Worm (Caenorhabditis elegans) whole organism, L4 larva: ENCODE results near the gene C17C3.24.
"Not testable (repeated sequence)": the region's sequence is repeated elsewhere in the genome, so short reads cannot be mapped to it uniquely, and the experiment has no call there.

Source experiments
- D1046.2 ChIP-seq: fragments of 200-800 bp; sonication (Bioruptor generic); IDR thresholded peaks from 2 replicates; pipeline ENCODE4 v1.3.6; 2022; ENCODE audit warnings: missing genetic modification characterization, missing compliant biosample characterization
- Y105C5A.15 ChIP-seq: fragments of 200-800 bp; sonication (Bioruptor generic); IDR thresholded peaks from 2 replicates; pipeline ENCODE4 v1.3.6; 2022; ENCODE audit warnings: missing genetic modification characterization, missing compliant biosample characterization
- ceh-20 ChIP-seq: fragments of 200-800 bp; sonication (Bioruptor generic); IDR thresholded peaks from 2 replicates; pipeline ENCODE4 v1.3.6; 2022; ENCODE audit warnings: missing genetic modification reagents, missing genetic modification characterization, missing compliant biosample characterization
- ces-1 ChIP-seq: fragments of 150-350 bp; sonication (generic microtip); optimal IDR thresholded peaks from 4 replicates; lab custom pipeline; 2014; ENCODE audit warnings: missing biosample characterization, missing genetic modification reagents, missing genetic modification characterization
- daf-16 ChIP-seq, 3 experiments: sonication (generic microtip); optimal IDR thresholded peaks; 2 replicates each; lab custom pipeline; 2016 to 2017; ENCODE audit warnings: missing genetic modification characterization in 3 of 3, missing genetic modification reagents in 3 of 3, mild to moderate bottlenecking in 2 of 3, missing compliant biosample characterization in 2 of 3, missing biosample characterization in 1 of 3, moderate library complexity in 1 of 3
- dmd-8 ChIP-seq: fragments of 200-800 bp; sonication (Bioruptor generic); IDR thresholded peaks from 2 replicates; pipeline ENCODE4 v1.3.6; 2022; ENCODE audit warnings: missing genetic modification characterization, missing compliant biosample characterization
- dmd-9 ChIP-seq: fragments of 200-800 bp; sonication (Bioruptor generic); IDR thresholded peaks from 2 replicates; pipeline ENCODE4 v1.3.6; 2022; ENCODE audit warnings: missing genetic modification reagents, missing genetic modification characterization, missing compliant biosample characterization
- duxl-1 ChIP-seq: sonication (generic microtip); optimal IDR thresholded peaks from 2 replicates; lab custom pipeline; 2016; ENCODE audit warnings: mild to moderate bottlenecking, missing genetic modification characterization, moderate library complexity, missing compliant biosample characterization; ENCODE audit not compliant: poor library complexity
- egl-27 ChIP-seq: sonication (generic microtip); optimal IDR thresholded peaks from 3 replicates; lab custom pipeline; 2017; ENCODE audit warnings: missing biosample characterization, missing genetic modification reagents, missing genetic modification characterization
- fkh-10 ChIP-seq: fragments of 150-350 bp; optimal IDR thresholded peaks from 2 replicates; lab custom pipeline; 2014; ENCODE audit warnings: missing biosample characterization, missing genetic modification reagents, missing genetic modification characterization
- hif-1 ChIP-seq, 2 experiments: sonication (generic microtip); optimal IDR thresholded peaks; 2 replicates each; lab custom pipeline; 2016 to 2017; ENCODE audit warnings: missing compliant biosample characterization in 2 of 2, missing genetic modification characterization in 2 of 2, missing genetic modification reagents in 2 of 2, missing genotype in 2 of 2, mild to moderate bottlenecking in 1 of 2
- lim-7 ChIP-seq: fragments of 200-800 bp; sonication (Bioruptor generic); IDR thresholded peaks from 2 replicates; pipeline ENCODE4 v1.3.6; 2022; ENCODE audit warnings: missing genetic modification characterization, missing compliant biosample characterization
- lin-38 ChIP-seq: fragments of 200-800 bp; sonication (Bioruptor generic); IDR thresholded peaks from 2 replicates; pipeline ENCODE4 v1.3.6; 2022; ENCODE audit warnings: missing genetic modification reagents, missing genetic modification characterization, missing compliant biosample characterization
- madf-9 ChIP-seq: fragments of 200-800 bp; sonication (Bioruptor generic); conservative IDR thresholded peaks from 2 replicates; pipeline ENCODE4 v1.3.6; 2022; ENCODE audit warnings: missing genetic modification reagents, missing genetic modification characterization, missing compliant biosample characterization
- mdl-1 ChIP-seq, 2 experiments: fragments of 150-350 bp in 1 of 2; sonication (generic microtip) in 1 of 2; optimal IDR thresholded peaks; 2 replicates each; lab custom pipeline; 2014 to 2017; ENCODE audit warnings: missing biosample characterization in 2 of 2, missing genetic modification characterization in 2 of 2
- mdt-29 ChIP-seq: fragments of 200-800 bp; sonication (Bioruptor generic); IDR thresholded peaks from 2 replicates; pipeline ENCODE4 v1.3.6; 2022; ENCODE audit warnings: missing genetic modification reagents, missing genetic modification characterization, missing compliant biosample characterization
- mes-2 ChIP-seq: sonication (generic microtip); optimal IDR thresholded peaks from 2 replicates; lab custom pipeline; 2016; ENCODE audit warnings: missing genotype, mild to moderate bottlenecking, missing genetic modification characterization, missing compliant biosample characterization; ENCODE audit not compliant: poor library complexity, severe bottlenecking
- mxl-2 ChIP-seq: fragments of 200-800 bp; sonication (Bioruptor generic); conservative IDR thresholded peaks from 2 replicates; pipeline ENCODE4 v1.3.6; 2022; ENCODE audit warnings: missing genetic modification reagents, missing genetic modification characterization, missing compliant biosample characterization
- mxl-3 ChIP-seq: fragments of 200-800 bp; sonication (Bioruptor generic); optimal IDR thresholded peaks from 2 replicates; lab custom pipeline; 2018; ENCODE audit warnings: mild to moderate bottlenecking, missing genetic modification characterization, missing compliant biosample characterization
- nhr-41 ChIP-seq: fragments of 200-800 bp; sonication (Bioruptor generic); IDR thresholded peaks from 2 replicates; pipeline ENCODE4 v1.3.6; 2022; ENCODE audit warnings: missing genetic modification reagents, missing genetic modification characterization, missing compliant biosample characterization
- nhr-6 ChIP-seq: fragments of 150-350 bp; optimal IDR thresholded peaks from 2 replicates; lab custom pipeline; 2014; ENCODE audit warnings: missing biosample characterization, missing genetic modification characterization
- nhr-77 ChIP-seq: fragments of 150-350 bp; optimal IDR thresholded peaks from 2 replicates; lab custom pipeline; 2014; ENCODE audit warnings: missing biosample characterization, missing genetic modification characterization
- php-3 ChIP-seq: fragments of 200-800 bp; sonication (Bioruptor generic); IDR thresholded peaks from 2 replicates; pipeline ENCODE4 v1.3.6; 2022; ENCODE audit warnings: missing genetic modification reagents, missing genetic modification characterization, missing compliant biosample characterization
- set-16 ChIP-seq: fragments of 200-800 bp; sonication (Bioruptor generic); IDR thresholded peaks from 2 replicates; pipeline ENCODE4 v1.3.6; 2022; ENCODE audit warnings: missing genetic modification reagents, missing genetic modification characterization, missing compliant biosample characterization
- snpc-4 ChIP-seq: fragments of 150-350 bp; optimal IDR thresholded peaks from 2 replicates; lab custom pipeline; 2014; ENCODE audit warnings: missing biosample characterization, missing genetic modification characterization
- spr-1 ChIP-seq: sonication (generic microtip); optimal IDR thresholded peaks from 2 replicates; lab custom pipeline; 2016; ENCODE audit warnings: mild to moderate bottlenecking, missing genetic modification characterization, missing compliant biosample characterization
- spr-3 ChIP-seq: fragments of 200-800 bp; sonication (Bioruptor generic); optimal IDR thresholded peaks from 2 replicates; lab custom pipeline; 2018; ENCODE audit warnings: mild to moderate bottlenecking, missing genetic modification characterization, missing compliant biosample characterization
- unc-130 ChIP-seq: sonication (generic microtip); optimal IDR thresholded peaks from 2 replicates; lab custom pipeline; 2016; ENCODE audit warnings: missing genetic modification reagents, missing genetic modification characterization, missing compliant biosample characterization
- unc-62 ChIP-seq, 3 experiments: fragments of 150-350 bp in 1 of 3; sonication (generic microtip); optimal IDR thresholded peaks in 2 of 3; peaks in 1 of 3; 1 replicate in 1 of 3; 2 replicates in 2 of 3; lab custom pipeline; 2014 to 2017; ENCODE audit warnings: missing biosample characterization in 3 of 3, missing genetic modification characterization in 3 of 3, missing genetic modification reagents in 3 of 3, missing genotype in 1 of 3
- vab-7 ChIP-seq: fragments of 200-800 bp; sonication (Bioruptor generic); IDR thresholded peaks from 2 replicates; pipeline ENCODE4 v1.3.6; 2022; ENCODE audit warnings: missing genetic modification reagents, missing genetic modification characterization, missing compliant biosample characterization
- zag-1 ChIP-seq: fragments of 150-350 bp; optimal IDR thresholded peaks from 2 replicates; lab custom pipeline; 2014; ENCODE audit warnings: missing biosample characterization, missing genetic modification characterization
- zfp-3 ChIP-seq: fragments of 200-800 bp; sonication (Bioruptor generic); conservative IDR thresholded peaks from 2 replicates; pipeline ENCODE4 v1.3.6; 2022; ENCODE audit warnings: missing genetic modification reagents, missing genetic modification characterization, missing compliant biosample characterization
- zip-2 ChIP-seq: fragments of 150-350 bp; optimal IDR thresholded peaks from 2 replicates; lab custom pipeline; 2014; ENCODE audit warnings: missing biosample characterization, missing genetic modification characterization

The C17C3.24 gene

ce11 chrII:5534939-5535338 lies 6.6 kb downstream of the C17C3.24 start, which contains the start of gene hlh-25:
hlh-25 (plus strand) TSS chrII:5535239.
- TF ChIP-seq spr-3 (GFP tag; lab: Kevin White, UChicago); ceh-20 (GFP tag; lab: Robert Waterston, UW); lin-38 (GFP tag; lab: Robert Waterston, UW): not testable (repeated sequence)
- TF ChIP-seq, all 104 proteins: peak for 0; not testable (repeated sequence) for 104

DNA sequence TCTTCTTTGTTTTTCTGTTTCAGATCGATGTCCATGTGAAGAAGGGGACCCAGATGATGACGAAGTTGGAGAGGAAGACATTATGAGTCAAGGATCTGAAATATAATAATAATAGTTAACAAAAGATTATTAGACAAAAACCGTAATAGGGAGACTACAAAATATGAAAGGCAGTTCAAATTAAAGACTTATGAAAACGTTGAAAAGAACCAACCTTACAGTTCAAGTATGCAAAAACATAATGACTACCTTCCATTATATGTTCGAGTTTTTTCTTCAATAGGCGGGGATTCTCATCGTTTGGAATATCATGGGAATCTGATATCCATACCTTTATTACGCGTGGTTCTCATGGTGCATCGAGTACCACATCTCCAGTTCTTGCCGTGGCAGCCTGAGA lies 7.9 kb downstream of the C17C3.24 start, which contains the start of gene hlh-26:
TSS of gene hlh-26 (minus strand) at position 101 of the 400 bp plus-strand sequence.
- TF ChIP-seq unc-62 (GFP tag; optimal IDR thresholded peaks at IDR 0.05 in 1 of 2; lab: Kevin White, UChicago) (no peak), unc-62 (tag; optimal IDR thresholded peaks at IDR 0.05; lab: Kevin White, UChicago) (no peak), hif-1 (tag; optimal IDR thresholded peaks at IDR 0.05; lab: Kevin White, UChicago) (no peak), php-3 (no peak), snpc-4 (no peak), ces-1 (GFP tag; lab: Kevin White, UChicago) (no peak), zfp-3 (GFP tag; lab: Robert Waterston, UW) (no peak), unc-130 (GFP tag; lab: Kevin White, UChicago) (no peak), daf-16 (GFP tag; optimal IDR thresholded peaks at IDR 0.05; lab: Kevin White, UChicago) (no peak), daf-16 (tag; optimal IDR thresholded peaks at IDR 0.05; lab: Kevin White, UChicago) (no peak), zag-1 (tag; lab: Kevin White, UChicago) (no peak), mdl-1 (tag; optimal IDR thresholded peaks at IDR 0.05; lab: Kevin White, UChicago) (no peak), duxl-1 (no peak), madf-9 (GFP tag; lab: Robert Waterston, UW) (no peak), spr-1 (tag; lab: Kevin White, UChicago) (no peak), zip-2 (tag; lab: Kevin White, UChicago) (no peak)

ce11 chrII:5531855-5532328 lies 9.7 kb downstream of the C17C3.24 start, which contains the start of gene C17C3.9:
C17C3.9 (minus strand) TSS chrII:5532278.
- TF ChIP-seq fkh-10 (GFP tag; lab: Kevin White, UChicago) (no peak), unc-62 (GFP tag; optimal IDR thresholded peaks at IDR 0.05 in 1 of 2; lab: Kevin White, UChicago) (peak in 1 of 2 experiments; percentile 91), unc-62 (tag; optimal IDR thresholded peaks at IDR 0.05; lab: Kevin White, UChicago) (no peak), madf-9 (GFP tag; lab: Robert Waterston, UW) (no peak)

ce11 chrII:5527841-5528240 lies 13.7 kb downstream of the C17C3.24 start, which contains the start of gene ZK177.1:
ZK177.1 (plus strand) TSS chrII:5528141.
- TF ChIP-seq mdt-29, result no peak
- TF ChIP-seq nhr-77 (tag; lab: Kevin White, UChicago), result no peak
- no peak for TF ChIP-seq nhr-41
- no peak for TF ChIP-seq D1046.2 (GFP tag; lab: Robert Waterston, UW)
- TF ChIP-seq zag-1 (tag; lab: Kevin White, UChicago), result no peak
- no peak for TF ChIP-seq mxl-3
- TF ChIP-seq Y105C5A.15 (GFP tag; lab: Robert Waterston, UW), result no peak

DNA sequence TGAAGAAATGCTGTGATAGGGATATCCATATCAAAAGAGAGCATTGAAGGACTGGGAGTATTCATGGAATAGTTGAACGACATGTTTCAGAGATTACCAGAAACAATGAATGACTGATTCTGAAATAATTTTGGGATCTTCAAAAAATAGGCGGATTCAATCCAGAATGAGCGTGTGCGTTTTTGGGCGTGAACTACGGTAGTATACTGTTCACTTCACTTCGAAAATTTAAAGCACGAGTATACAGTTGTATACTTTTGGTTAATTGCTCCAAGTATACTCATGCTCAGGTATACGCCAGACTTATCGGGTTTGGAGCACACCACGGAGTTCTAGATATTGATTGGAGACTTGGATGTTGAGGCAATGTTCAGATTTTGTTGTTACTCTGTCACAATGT lies 16.3 kb downstream of the C17C3.24 start, which contains the start of gene tbx-35:
TSS of gene tbx-35 (minus strand) at position 101 of the 400 bp plus-strand sequence.
- TF ChIP-seq nhr-6 (tag; lab: Kevin White, UChicago) (no peak), nhr-77 (tag; lab: Kevin White, UChicago) (no peak), dmd-8 (GFP tag; lab: Robert Waterston, UW) (no peak), dmd-9 (no peak), madf-9 (GFP tag; lab: Robert Waterston, UW) (no peak), Y105C5A.15 (GFP tag; lab: Robert Waterston, UW) (no peak), mxl-2 (no peak), vab-7 (GFP tag; lab: Robert Waterston, UW) (no peak), lim-7 (GFP tag; lab: Robert Waterston, UW) (no peak), mes-2 (tag; lab: Kevin White, UChicago) (no peak), set-16 (GFP tag; lab: Robert Waterston, UW) (no peak), egl-27 (tag; lab: Kevin White, UChicago) (no peak)
- TF ChIP-seq, all 104 proteins: peak for 0
